Fruit fly (Drosophila melanogaster): ENCODE data around the gene Eig71Ee.

DNA sequence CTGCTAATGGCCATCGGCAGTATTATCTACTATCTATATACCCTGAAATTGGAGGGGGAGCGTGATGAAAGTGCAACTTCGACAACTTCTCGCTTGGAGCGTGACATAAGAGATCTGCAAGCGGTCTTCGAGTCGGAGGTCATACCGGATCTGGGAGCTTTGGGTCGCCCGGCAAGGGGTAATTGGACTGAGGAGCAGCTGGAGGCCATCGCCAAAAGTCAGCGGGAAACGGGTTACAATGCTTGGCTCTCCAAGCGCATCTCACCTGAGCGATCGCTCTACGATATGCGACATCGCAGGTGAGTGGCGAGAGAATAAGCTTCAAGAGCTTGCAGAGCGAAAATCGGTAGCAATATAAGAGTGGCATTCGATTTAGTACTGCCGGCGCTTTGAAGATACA lies 28.2 kb upstream of the Eig71Ee start:
- TF ChIP-seq psq (optimal IDR thresholded peaks at IDR 0.05), result no peak
- no peak for TF ChIP-seq CG8478 (optimal IDR thresholded peaks at IDR 0.05)
- no peak for TF ChIP-seq Dll (optimal IDR thresholded peaks at IDR 0.05)

All from whole organism.